Worm (Caenorhabditis elegans): ENCODE results near the gene T20D4.19.
"Not testable (repeated sequence)": the region's sequence is repeated elsewhere in the genome, so short reads cannot be mapped to it uniquely, and the experiment has no call there.

ce11 chrV:3396765-3397164 is 34.7 kb downstream of the T20D4.19 start, which contains the start of gene T20D4.12:
- TF ChIP-seq R02D3.7 (tag; optimal IDR thresholded peaks at IDR 0.05); lin-11 (tag; optimal IDR thresholded peaks at IDR 0.05); alr-1 (tag; optimal IDR thresholded peaks at IDR 0.05); C34F6.9 (tag; optimal IDR thresholded peaks at IDR 0.05); nhr-237 (tag; optimal IDR thresholded peaks at IDR 0.05); mab-5 (tag; optimal IDR thresholded peaks at IDR 0.05); F13H6.1 (tag; optimal IDR thresholded peaks at IDR 0.05); nhr-77 (tag; optimal IDR thresholded peaks at IDR 0.05); unc-39 (tag; optimal IDR thresholded peaks at IDR 0.05); unc-62 (GFP tag; optimal IDR thresholded peaks at IDR 0.05); ZK546.5 (tag; optimal IDR thresholded peaks at IDR 0.05); elt-1 (tag; optimal IDR thresholded peaks at IDR 0.05); mdl-1 (tag; optimal IDR thresholded peaks at IDR 0.05): not testable (repeated sequence)
